Worm (Caenorhabditis elegans) whole organism, young adult: ENCODE measurements around the gene nep-5.

ENCODE experiments used
- F33H1.4 ChIP-seq: fragments of 200-800 bp; sonication (Bioruptor generic); IDR thresholded peaks from 2 replicates; pipeline ENCODE4 v1.3.6; 2022; ENCODE audit warnings: missing genetic modification reagents, missing genetic modification characterization, missing compliant biosample characterization
- F37B4.10 ChIP-seq: fragments of 200-800 bp; sonication (Bioruptor generic); IDR thresholded peaks from 2 replicates; pipeline ENCODE4 v1.3.6; 2022; ENCODE audit warnings: missing genetic modification characterization, missing compliant biosample characterization
- F55B11.4 ChIP-seq: sonication (generic microtip); optimal IDR thresholded peaks from 2 replicates; lab custom pipeline; 2016; ENCODE audit warnings: missing compliant biosample characterization, missing genetic modification characterization, borderline replicate concordance; ENCODE audit not compliant: insufficient read depth
- Y79H2A.3 ChIP-seq: fragments of 200-800 bp; sonication (Bioruptor generic); conservative IDR thresholded peaks from 2 replicates; pipeline ENCODE4 v1.3.6; 2022; ENCODE audit warnings: missing genetic modification reagents, missing genetic modification characterization, missing compliant biosample characterization
- ZK185.1 ChIP-seq: sonication (generic microtip); optimal IDR thresholded peaks from 2 replicates; lab custom pipeline; 2016; ENCODE audit warnings: mild to moderate bottlenecking, missing genetic modification characterization, missing compliant biosample characterization; ENCODE audit not compliant: poor library complexity, severe bottlenecking
- ama-1 ChIP-seq, 3 experiments: fragments of 150-350 bp in 1 of 3; sonication (generic microtip) in 2 of 3; optimal IDR thresholded peaks; 2 replicates each; lab custom pipeline; 2014 to 2018; ENCODE audit warnings: missing biosample characterization in 2 of 3, missing genetic modification characterization in 2 of 3, missing genetic modification reagents in 2 of 3
- atf-7 ChIP-seq: sonication (generic microtip); optimal IDR thresholded peaks from 2 replicates; lab custom pipeline; 2017; ENCODE audit warnings: mild to moderate bottlenecking, missing genetic modification characterization, missing compliant biosample characterization
- attf-6 ChIP-seq: fragments of 200-800 bp; sonication (Bioruptor generic); IDR thresholded peaks from 2 replicates; pipeline ENCODE4 v1.3.6; 2022; ENCODE audit warnings: missing genetic modification reagents, missing genetic modification characterization, missing compliant biosample characterization
- bed-1 ChIP-seq: fragments of 200-800 bp; sonication (Bioruptor generic); IDR thresholded peaks from 2 replicates; pipeline ENCODE4 v1.3.6; 2022; ENCODE audit warnings: missing genetic modification reagents, missing genetic modification characterization, missing compliant biosample characterization
- bed-2 ChIP-seq: fragments of 200-800 bp; sonication (Bioruptor generic); IDR thresholded peaks from 2 replicates; pipeline ENCODE4 v1.3.6; 2022; ENCODE audit warnings: missing genetic modification reagents, missing genetic modification characterization, missing compliant biosample characterization
- cebp-2 ChIP-seq: fragments of 200-800 bp; sonication (Bioruptor generic); IDR thresholded peaks from 2 replicates; pipeline ENCODE4 v1.3.6; 2022; ENCODE audit warnings: missing genetic modification characterization, missing compliant biosample characterization
- ceh-40 ChIP-seq: fragments of 200-800 bp; sonication (Bioruptor generic); IDR thresholded peaks from 2 replicates; pipeline ENCODE4 v1.3.6; 2022; ENCODE audit warnings: missing genetic modification characterization, missing compliant biosample characterization
- ceh-79 ChIP-seq: sonication (generic microtip); optimal IDR thresholded peaks from 2 replicates; lab custom pipeline; 2017; ENCODE audit warnings: mild to moderate bottlenecking, missing genetic modification characterization, missing compliant biosample characterization
- egrh-3 ChIP-seq: fragments of 200-800 bp; sonication (Bioruptor generic); IDR thresholded peaks from 2 replicates; pipeline ENCODE4 v1.3.6; 2022; ENCODE audit warnings: missing genetic modification reagents, missing genetic modification characterization, missing compliant biosample characterization
- ekl-4 ChIP-seq: fragments of 200-800 bp; sonication (Bioruptor generic); IDR thresholded peaks from 2 replicates; pipeline ENCODE4 v1.3.6; 2022; ENCODE audit warnings: missing genetic modification reagents, missing genetic modification characterization, missing compliant biosample characterization
- hmg-1.2 ChIP-seq: fragments of 200-800 bp; sonication (Bioruptor generic); IDR thresholded peaks from 2 replicates; pipeline ENCODE4 v1.3.6; 2022; ENCODE audit warnings: missing genetic modification reagents, missing genetic modification characterization, missing compliant biosample characterization
- lin-35 ChIP-seq, 3 experiments: fragments of 150-350 bp in 2 of 3; sonication (generic microtip) in 1 of 3; optimal IDR thresholded peaks; 2 replicates each; lab custom pipeline; 2014 to 2018; ENCODE audit warnings: missing biosample characterization in 3 of 3, missing genetic modification characterization in 3 of 3, missing genetic modification reagents in 3 of 3
- lin-40 ChIP-seq: sonication (generic microtip); optimal IDR thresholded peaks from 2 replicates; lab custom pipeline; 2016; ENCODE audit warnings: missing genetic modification characterization, mild to moderate bottlenecking, missing compliant biosample characterization, missing genotype, missing genetic modification reagents
- lir-1 ChIP-seq: fragments of 200-800 bp; sonication (Bioruptor generic); conservative IDR thresholded peaks from 2 replicates; pipeline ENCODE4 v1.3.6; 2022; ENCODE audit warnings: missing genetic modification reagents, missing genetic modification characterization, missing compliant biosample characterization
- lsl-1 ChIP-seq: fragments of 200-800 bp; sonication (Bioruptor generic); optimal IDR thresholded peaks from 2 replicates; lab custom pipeline; 2018; ENCODE audit warnings: mild to moderate bottlenecking, missing genetic modification characterization, moderate library complexity, missing compliant biosample characterization
- lsy-27 ChIP-seq: sonication (generic microtip); optimal IDR thresholded peaks from 2 replicates; lab custom pipeline; 2017; ENCODE audit warnings: missing genetic modification characterization, mild to moderate bottlenecking, missing compliant biosample characterization, antibody characterized with exemption, missing genotype, borderline replicate concordance; ENCODE audit not compliant: insufficient read depth
- mel-28 ChIP-seq: sonication (generic microtip); optimal IDR thresholded peaks from 2 replicates; lab custom pipeline; 2016; ENCODE audit warnings: borderline replicate concordance, mild to moderate bottlenecking, missing genetic modification characterization, missing compliant biosample characterization
- nfya-1 ChIP-seq: sonication (generic microtip); optimal IDR thresholded peaks from 2 replicates; lab custom pipeline; 2017; ENCODE audit warnings: antibody characterized with exemption, missing compliant biosample characterization, missing genetic modification characterization, borderline replicate concordance; ENCODE audit not compliant: insufficient read depth
- nfyb-1 ChIP-seq: fragments of 200-800 bp; sonication (Bioruptor generic); IDR thresholded peaks from 2 replicates; pipeline ENCODE4 v1.3.6; 2022; ENCODE audit warnings: missing genetic modification reagents, missing genetic modification characterization, missing compliant biosample characterization
- nhr-27 ChIP-seq: fragments of 200-800 bp; sonication (Bioruptor generic); optimal IDR thresholded peaks from 2 replicates; lab custom pipeline; 2018; ENCODE audit warnings: mild to moderate bottlenecking, missing genetic modification characterization, moderate library complexity, missing compliant biosample characterization
- nhr-80 ChIP-seq: sonication (generic microtip); optimal IDR thresholded peaks from 2 replicates; lab custom pipeline; 2016; ENCODE audit warnings: missing genetic modification characterization, missing compliant biosample characterization
- repo-1 ChIP-seq: sonication (generic microtip); optimal IDR thresholded peaks from 2 replicates; lab custom pipeline; 2017; ENCODE audit warnings: mild to moderate bottlenecking, missing genetic modification characterization, missing compliant biosample characterization
- tlf-1 ChIP-seq: fragments of 200-800 bp; sonication (Bioruptor generic); optimal IDR thresholded peaks from 2 replicates; lab custom pipeline; 2018; ENCODE audit warnings: mild to moderate bottlenecking, missing genetic modification characterization, missing compliant biosample characterization
- xnd-1 ChIP-seq: sonication (generic microtip); optimal IDR thresholded peaks from 2 replicates; lab custom pipeline; 2016; ENCODE audit warnings: missing genotype, missing genetic modification reagents, missing genetic modification characterization, missing compliant biosample characterization
- zfh-2 ChIP-seq: fragments of 200-800 bp; sonication (Bioruptor generic); conservative IDR thresholded peaks from 2 replicates; pipeline ENCODE4 v1.3.6; 2022; ENCODE audit warnings: missing genetic modification reagents, missing genetic modification characterization, missing compliant biosample characterization
- ztf-25 ChIP-seq: fragments of 200-800 bp; sonication (Bioruptor generic); IDR thresholded peaks from 2 replicates; pipeline ENCODE4 v1.3.6; 2022; ENCODE audit warnings: missing genetic modification reagents, missing genetic modification characterization, missing compliant biosample characterization

Gene nep-5

ce11 chrII:5500986-5501657 is 13.2 kb downstream of the nep-5 start, which contains the start of gene F12A10.8 (continued):
- TF ChIP-seq lsl-1 (GFP tag; lab: Kevin White, UChicago) (peak; percentile 93), attf-6 (GFP tag; lab: Robert Waterston, UW) (no peak), hmg-1.2 (0 out of 2 replicates have a peak, but pooled peaks have one; percentile 8), F37B4.10 (GFP tag; lab: Robert Waterston, UW) (no peak), bed-1 (GFP tag; lab: Robert Waterston, UW) (no peak), xnd-1 (peak; percentile 70), Y79H2A.3 (no peak), mel-28 (tag; lab: Kevin White, UChicago) (no peak), nfyb-1 (no peak), ama-1 (optimal IDR thresholded peaks at IDR 0.05; lab: Kevin White, UChicago) (no peak), ama-1 (GFP tag; optimal IDR thresholded peaks at IDR 0.05; lab: Kevin White, UChicago) (no peak), bed-2 (no peak), egrh-3 (GFP tag; lab: Robert Waterston, UW) (no peak), atf-7 (tag; lab: Kevin White, UChicago) (no peak)

DNA sequence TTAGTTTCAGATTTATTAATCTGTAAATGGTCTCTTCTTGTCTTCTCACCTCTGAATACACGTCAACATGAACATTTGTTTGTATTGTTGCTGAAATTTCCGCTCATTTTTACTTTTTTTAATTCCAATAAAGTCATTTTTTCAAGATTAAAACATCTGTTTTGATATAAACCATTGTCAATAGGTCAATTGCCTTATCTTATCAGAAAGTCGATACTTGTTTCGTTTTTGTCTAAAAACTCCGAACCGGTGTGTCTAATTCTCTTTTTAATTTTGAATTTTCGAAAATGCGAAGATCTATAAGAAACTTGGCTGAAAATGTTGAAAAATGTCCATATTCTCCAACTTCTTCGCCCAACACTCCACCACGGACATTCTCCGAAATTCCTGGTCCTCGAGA is 15.8 kb downstream of the nep-5 start, which contains the start of gene cyp-44A1:
Gene cyp-44A1, plus strand, starts transcription at position 285 of the 400 bp plus-strand sequence.
- TF ChIP-seq nfya-1 (tag; lab: Kevin White, UChicago) = no peak
- no peak for TF ChIP-seq lin-40
- TF ChIP-seq nhr-80 = no peak
- no peak for TF ChIP-seq cebp-2 (GFP tag; lab: Robert Waterston, UW)
- TF ChIP-seq zfh-2 (GFP tag; lab: Robert Waterston, UW) = no peak
- no peak for TF ChIP-seq lsy-27 (tag; lab: Kevin White, UChicago)
- TF ChIP-seq lir-1 (GFP tag; lab: Robert Waterston, UW) = no peak
- TF ChIP-seq ZK185.1 (tag; lab: Kevin White, UChicago) = no peak
- TF ChIP-seq F55B11.4 (tag; lab: Kevin White, UChicago) = no peak
- no peak for TF ChIP-seq ceh-79 (tag; lab: Kevin White, UChicago)
- TF ChIP-seq lsl-1 (GFP tag; lab: Kevin White, UChicago) = no peak
- no peak for TF ChIP-seq nhr-27
- TF ChIP-seq ekl-4 (GFP tag; lab: Robert Waterston, UW) = no peak
- TF ChIP-seq ceh-40 (GFP tag; lab: Robert Waterston, UW) = no peak
- TF ChIP-seq ztf-25 (GFP tag; lab: Robert Waterston, UW) = no peak
- TF ChIP-seq, all 124 proteins: peak for 0

DNA sequence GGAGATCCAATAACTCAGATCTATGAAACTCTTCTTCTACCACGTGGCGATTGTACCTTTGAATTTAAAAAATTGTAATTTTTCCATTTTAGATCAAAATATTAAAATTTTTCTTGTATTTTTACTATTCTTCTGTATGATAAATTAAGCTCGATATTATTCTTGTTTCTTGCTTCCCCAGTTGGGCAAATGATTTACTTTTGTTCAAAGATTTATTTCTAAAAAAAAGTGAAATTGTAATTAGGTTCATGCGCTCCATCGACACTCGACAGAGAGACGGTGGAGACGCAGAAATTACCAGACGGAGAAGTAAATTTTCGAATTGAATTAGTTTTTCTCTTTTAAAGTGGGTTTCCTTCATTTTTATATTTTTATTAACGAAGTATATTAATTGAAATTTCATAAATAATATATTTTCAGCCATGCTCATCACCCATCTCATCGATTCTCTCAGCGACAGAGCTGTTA is 17.9 kb downstream of the nep-5 start, which contains the start of gene npp-24:
Gene npp-24, plus strand, starts transcription at position 51 of the 468 bp plus-strand sequence.
- TF ChIP-seq lin-35 (GFP tag; optimal IDR thresholded peaks at IDR 0.05; lab: Kevin White, UChicago) (peak in 1 of 3 experiments; percentile 43), F33H1.4 (GFP tag; lab: Robert Waterston, UW) (no peak), repo-1 (tag; lab: Kevin White, UChicago) (no peak), lsl-1 (GFP tag; lab: Kevin White, UChicago) (no peak), tlf-1 (GFP tag; lab: Kevin White, UChicago) (no peak)
